Worm (Caenorhabditis elegans): Measurements from ENCODE around the gene dod-24.

Gene dod-24

DNA sequence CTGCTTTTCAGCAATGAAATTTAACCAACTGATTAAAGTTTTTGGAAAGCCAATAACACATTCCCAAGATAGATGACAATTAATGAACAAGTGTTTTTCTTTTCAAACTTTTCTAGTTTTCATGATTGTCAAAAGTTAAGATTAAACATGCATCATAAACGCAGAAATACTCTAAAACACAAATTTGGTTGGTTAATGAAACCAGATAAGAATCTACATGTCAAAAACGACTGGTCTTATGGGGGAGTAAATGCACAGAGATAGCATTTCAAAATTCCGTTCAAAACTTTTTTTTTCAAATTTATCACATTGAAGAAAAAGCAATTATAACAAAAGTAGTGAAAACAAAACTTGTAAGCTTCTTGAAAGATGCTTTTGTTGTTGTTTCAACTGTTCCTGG, 37.5 kb downstream of the dod-24 start:
- no peak for TF ChIP-seq hlh-1 (tag; optimal IDR thresholded peaks at IDR 0.05)
- TF ChIP-seq unc-39 (tag; optimal IDR thresholded peaks at IDR 0.05), result no peak
- TF ChIP-seq lsy-2 (tag; optimal IDR thresholded peaks at IDR 0.05), result no peak
- TF ChIP-seq nhr-2 (tag; optimal IDR thresholded peaks at IDR 0.05), result no peak
- TF ChIP-seq sem-2 (GFP tag; optimal IDR thresholded peaks at IDR 0.05), result no peak
- no peak for TF ChIP-seq pha-4 (tag; optimal IDR thresholded peaks at IDR 0.05)
- TF ChIP-seq snpc-4 (tag; optimal IDR thresholded peaks at IDR 0.05), result no peak
- TF ChIP-seq ces-1 (GFP tag; optimal IDR thresholded peaks at IDR 0.05), result no peak
- TF ChIP-seq M03D4.4 (tag; optimal IDR thresholded peaks at IDR 0.05), result no peak
- no peak for TF ChIP-seq unc-120 (tag; optimal IDR thresholded peaks at IDR 0.05; ENCODE audit: poor library complexity, severe bottlenecking)
- TF ChIP-seq elt-3 (tag; optimal IDR thresholded peaks at IDR 0.05), result no peak
- TF ChIP-seq tbx-8 (GFP tag; optimal IDR thresholded peaks at IDR 0.05), result no peak
- no peak for TF ChIP-seq unc-62 (GFP tag; optimal IDR thresholded peaks at IDR 0.05)

DNA sequence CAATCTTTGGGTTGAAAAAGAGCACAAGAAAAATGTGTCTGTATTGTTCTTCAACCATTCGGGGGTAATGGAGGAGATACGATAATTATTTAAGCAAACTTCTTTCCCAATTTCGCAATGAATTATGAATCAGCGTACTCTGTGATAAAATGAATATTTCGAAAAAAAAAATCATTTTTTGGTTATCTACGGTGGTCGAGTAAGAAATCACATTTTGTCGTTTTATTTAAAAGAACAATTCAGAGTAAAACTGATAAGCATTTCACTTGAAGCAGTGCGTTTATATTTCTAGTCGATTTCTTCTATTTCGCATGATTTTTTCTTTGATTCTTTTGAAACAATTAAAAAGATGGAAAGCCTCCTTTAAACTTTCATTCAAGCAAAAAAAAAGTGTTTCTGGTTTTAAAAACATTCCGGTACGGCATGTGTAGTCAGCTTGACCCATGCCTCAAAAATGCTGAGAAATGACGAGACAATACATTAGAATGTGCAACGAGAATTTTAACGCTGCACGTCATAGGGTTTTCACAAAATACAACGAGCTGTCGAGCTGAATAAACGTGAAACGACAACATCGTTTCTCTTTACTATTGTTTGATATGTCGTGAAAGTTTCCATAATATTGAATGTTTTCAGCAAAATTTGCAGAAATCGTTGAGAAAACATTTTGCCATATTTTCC, 38.6 kb downstream of the dod-24 start, which contains the start of gene K08D8.2:
Gene K08D8.2, plus strand, starts transcription at position 631 of the 681 bp plus-strand sequence.
- no peak for TF ChIP-seq cnd-1 (tag; optimal IDR thresholded peaks at IDR 0.05)
- TF ChIP-seq mab-5 (tag; optimal IDR thresholded peaks at IDR 0.05), result no peak
- no peak for TF ChIP-seq ceh-83 (GFP tag; optimal IDR thresholded peaks at IDR 0.05)
- no peak for TF ChIP-seq ztf-11 (tag; optimal IDR thresholded peaks at IDR 0.05)
- no peak for TF ChIP-seq hlh-1 (tag; optimal IDR thresholded peaks at IDR 0.05)
- no peak for TF ChIP-seq M03D4.4 (tag; optimal IDR thresholded peaks at IDR 0.05)
- TF ChIP-seq sptf-1 (tag; optimal IDR thresholded peaks at IDR 0.05), result no peak
- TF ChIP-seq ham-2 (GFP tag; optimal IDR thresholded peaks at IDR 0.05), result no peak
- no peak for TF ChIP-seq unc-39 (tag; optimal IDR thresholded peaks at IDR 0.05)
- no peak for TF ChIP-seq flh-1 (GFP tag; optimal IDR thresholded peaks at IDR 0.05)

DNA sequence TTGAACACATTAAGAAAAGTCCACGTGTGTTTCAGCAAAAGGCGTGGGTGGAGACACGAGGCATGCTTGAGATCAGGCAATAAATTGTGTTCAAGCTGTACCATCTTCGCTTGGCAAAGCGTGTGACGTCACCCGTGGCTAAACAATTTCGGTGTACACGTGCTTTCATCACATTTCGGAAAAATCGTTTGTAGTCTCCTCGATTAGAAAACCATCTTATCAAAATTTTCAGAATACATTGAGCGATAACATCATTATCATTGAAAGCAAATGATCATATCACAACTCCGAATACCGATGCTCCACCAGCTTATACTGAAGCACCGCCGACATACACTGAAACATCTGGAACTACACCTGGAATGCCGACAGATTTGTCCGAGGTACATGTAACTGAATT, 39.6 kb downstream of the dod-24 start:
- TF ChIP-seq ceh-83 (GFP tag; optimal IDR thresholded peaks at IDR 0.05) (no peak), hlh-1 (tag; optimal IDR thresholded peaks at IDR 0.05) (no peak), zip-8 (tag; optimal IDR thresholded peaks at IDR 0.05) (no peak), cnd-1 (tag; optimal IDR thresholded peaks at IDR 0.05) (no peak), nhr-76 (tag; optimal IDR thresholded peaks at IDR 0.05) (no peak), elt-1 (tag; optimal IDR thresholded peaks at IDR 0.05; ENCODE audit: borderline replicate concordance, insufficient read depth) (no peak), sptf-1 (tag; optimal IDR thresholded peaks at IDR 0.05) (no peak), snpc-4 (tag; optimal IDR thresholded peaks at IDR 0.05) (no peak)

DNA sequence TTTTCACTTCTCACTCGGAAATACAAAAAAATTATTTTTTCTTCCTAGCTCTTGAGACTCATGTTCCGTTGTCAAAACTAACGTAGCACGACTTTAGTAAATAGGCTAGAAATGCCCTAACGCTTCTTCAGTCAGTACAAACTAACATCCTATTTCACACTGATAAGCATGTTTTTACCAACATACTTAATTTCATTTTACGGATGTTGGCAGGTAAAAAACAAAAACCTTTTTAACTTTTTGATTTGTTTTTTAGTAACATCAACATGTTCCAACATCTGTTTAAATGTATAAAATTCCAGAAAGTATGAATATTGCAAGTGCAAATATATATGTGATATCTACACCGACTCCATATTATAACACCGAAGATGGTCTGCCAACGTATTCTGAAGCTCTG, 40.9 kb downstream of the dod-24 start, which contains the start of gene K08D8.10:
Gene K08D8.10, plus strand, starts transcription at position 301 of the 400 bp plus-strand sequence.
- TF ChIP-seq lin-13 (tag; optimal IDR thresholded peaks at IDR 0.05), result no peak

DNA sequence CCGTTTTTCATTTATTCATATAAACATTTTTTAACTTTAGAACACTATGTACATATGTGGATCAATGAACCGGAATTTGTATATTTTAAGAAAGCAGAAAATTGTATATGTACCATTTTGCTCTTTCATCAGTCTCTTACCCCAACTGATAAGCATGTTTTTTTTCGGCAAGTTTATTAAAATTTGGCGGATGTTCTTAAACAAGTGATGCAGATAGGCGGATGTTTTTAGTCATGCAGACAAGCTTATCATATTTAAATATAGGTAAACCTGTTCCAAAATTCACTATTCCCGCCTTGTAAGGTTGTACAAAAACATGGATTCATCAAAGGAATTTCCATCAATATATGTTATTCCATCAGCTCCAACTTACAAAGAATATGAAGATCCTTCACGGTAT, 41.8 kb downstream of the dod-24 start, which contains the start of gene K08D8.9:
Gene K08D8.9, plus strand, starts transcription at position 301 of the 400 bp plus-strand sequence.
- TF ChIP-seq mep-1 (tag; optimal IDR thresholded peaks at IDR 0.05) (no peak), ceh-83 (GFP tag; optimal IDR thresholded peaks at IDR 0.05) (no peak), elt-3 (tag; optimal IDR thresholded peaks at IDR 0.05) (no peak), drap-1 (GFP tag; optimal IDR thresholded peaks at IDR 0.05) (no peak), pha-4 (tag; optimal IDR thresholded peaks at IDR 0.05) (no peak), nhr-28 (tag; optimal IDR thresholded peaks at IDR 0.05) (no peak), mab-5 (tag; optimal IDR thresholded peaks at IDR 0.05) (no peak), tbx-8 (GFP tag; optimal IDR thresholded peaks at IDR 0.05) (no peak), sptf-1 (tag; optimal IDR thresholded peaks at IDR 0.05) (no peak), ztf-11 (tag; optimal IDR thresholded peaks at IDR 0.05) (no peak), nhr-76 (tag; optimal IDR thresholded peaks at IDR 0.05) (no peak), zip-8 (tag; optimal IDR thresholded peaks at IDR 0.05) (no peak), elt-1 (tag; optimal IDR thresholded peaks at IDR 0.05; ENCODE audit: borderline replicate concordance, insufficient read depth) (no peak), sem-2 (GFP tag; optimal IDR thresholded peaks at IDR 0.05) (no peak), mls-2 (tag; optimal IDR thresholded peaks at IDR 0.05) (no peak), hlh-1 (tag; optimal IDR thresholded peaks at IDR 0.05) (no peak), ceh-39 (tag; optimal IDR thresholded peaks at IDR 0.05) (no peak), blmp-1 (tag; optimal IDR thresholded peaks at IDR 0.05) (no peak), nhr-237 (tag; optimal IDR thresholded peaks at IDR 0.05) (no peak)

Measured in whole organism, mixed stage, embryonic.